Fruit fly (Drosophila melanogaster) whole organism, embryonic: ENCODE results near the gene CG43085.

ENCODE experiments used
- Ada2b ChIP-seq: fragments of 200-800 bp; sonication (Bioruptor generic); IDR thresholded peaks from 2 replicates; pipeline ENCODE4 v1.3.6; 2022; ENCODE audit warnings: missing biosample characterization, missing genetic modification characterization
- Adf1 ChIP-seq: fragments of 200-800 bp; sonication (Bioruptor generic); IDR thresholded peaks from 2 replicates; pipeline ENCODE4 v1.3.6; 2022; ENCODE audit warnings: missing biosample characterization, missing genetic modification characterization
- CG10274 ChIP-seq: fragments of 200-800 bp; sonication (Bioruptor generic); optimal IDR thresholded peaks from 3 replicates; lab custom pipeline; 2017; ENCODE audit warnings: missing biosample characterization, mild to moderate bottlenecking, missing genetic modification characterization
- CG10959 ChIP-seq: fragments of 200-800 bp; sonication (Bioruptor generic); IDR thresholded peaks from 2 replicates; pipeline ENCODE4 v1.3.6; 2022; ENCODE audit warnings: missing biosample characterization, missing genetic modification characterization
- CG11504 ChIP-seq: fragments of 200-800 bp; sonication (Bioruptor generic); optimal IDR thresholded peaks from 3 replicates; lab custom pipeline; 2019; ENCODE audit warnings: missing biosample characterization, mild to moderate bottlenecking, missing genetic modification characterization, moderate library complexity
- CG11696 ChIP-seq: fragments of 200-800 bp; sonication (Bioruptor generic); IDR thresholded peaks from 2 replicates; pipeline ENCODE4 v1.3.6; 2022; ENCODE audit warnings: missing biosample characterization, missing genetic modification characterization
- CG12236 ChIP-seq: fragments of 200-800 bp; sonication (Bioruptor generic); optimal IDR thresholded peaks from 2 replicates; lab custom pipeline; 2016; ENCODE audit warnings: missing biosample characterization, missing genetic modification characterization
- CG13287 ChIP-seq: fragments of 200-800 bp; sonication (Bioruptor generic); IDR thresholded peaks from 2 replicates; pipeline ENCODE4 v1.3.6; 2022; ENCODE audit warnings: missing biosample characterization, missing genetic modification characterization; ENCODE audit not compliant: partially characterized antibody
- CG14014 ChIP-seq: fragments of 200-800 bp; sonication (Bioruptor generic); IDR thresholded peaks from 2 replicates; pipeline ENCODE4 v1.3.6; 2022; ENCODE audit warnings: missing biosample characterization, missing genetic modification characterization
- CG16779 ChIP-seq: fragments of 200-800 bp; sonication (Bioruptor generic); IDR thresholded peaks from 2 replicates; pipeline ENCODE4 v1.3.6; 2022; ENCODE audit warnings: missing biosample characterization, missing genetic modification characterization
- CG16813 ChIP-seq: fragments of 200-800 bp; sonication (Bioruptor generic); IDR thresholded peaks from 3 replicates; pipeline ENCODE4 v1.3.6; 2022; ENCODE audit warnings: missing biosample characterization, missing genetic modification characterization; ENCODE audit not compliant: partially characterized antibody
- CG17328 ChIP-seq: fragments of 200-800 bp; sonication (Bioruptor generic); IDR thresholded peaks from 2 replicates; pipeline ENCODE4 v1.3.6; 2022; ENCODE audit warnings: missing biosample characterization, missing genetic modification characterization
- CG17385 ChIP-seq: fragments of 200-800 bp; sonication (Bioruptor generic); optimal IDR thresholded peaks from 3 replicates; lab custom pipeline; 2018; ENCODE audit warnings: missing biosample characterization, mild to moderate bottlenecking, missing genetic modification characterization
- CG18011 ChIP-seq: fragments of 200-800 bp; sonication (Bioruptor generic); optimal IDR thresholded peaks from 2 replicates; lab custom pipeline; 2017; ENCODE audit warnings: missing biosample characterization, missing genetic modification characterization, mild to moderate bottlenecking, moderate library complexity, missing genotype
- CG18476 ChIP-seq: fragments of 200-800 bp; sonication (Bioruptor generic); optimal IDR thresholded peaks from 2 replicates; lab custom pipeline; 2016; ENCODE audit warnings: missing biosample characterization, mild to moderate bottlenecking, missing genetic modification characterization
- CG2116 ChIP-seq: fragments of 200-800 bp; sonication (Bioruptor generic); optimal IDR thresholded peaks from 3 replicates; lab custom pipeline; 2018; ENCODE audit warnings: missing biosample characterization, mild to moderate bottlenecking, missing genetic modification characterization
- CG30431 ChIP-seq: fragments of 200-800 bp; sonication (Bioruptor generic); optimal IDR thresholded peaks from 2 replicates; lab custom pipeline; 2017; ENCODE audit warnings: missing biosample characterization, missing genetic modification characterization
- CG4282 ChIP-seq: fragments of 200-800 bp; sonication (Bioruptor generic); optimal IDR thresholded peaks from 2 replicates; lab custom pipeline; 2016; ENCODE audit warnings: missing biosample characterization, missing genetic modification characterization
- CG6272 ChIP-seq: fragments of 200-800 bp; sonication (Bioruptor generic); IDR thresholded peaks from 2 replicates; pipeline ENCODE4 v1.3.6; 2022; ENCODE audit warnings: missing biosample characterization, missing genetic modification characterization
- CG7271 ChIP-seq: fragments of 200-800 bp; sonication (Bioruptor generic); optimal IDR thresholded peaks from 2 replicates; lab custom pipeline; 2018; ENCODE audit warnings: missing biosample characterization, mild to moderate bottlenecking, missing genetic modification characterization, moderate library complexity
- CG8290 ChIP-seq, 3 experiments: fragments of 200-800 bp; sonication (Bioruptor generic); optimal IDR thresholded peaks; 2 replicates each; lab custom pipeline; 2016 to 2019; ENCODE audit warnings: missing biosample characterization in 3 of 3, missing genetic modification characterization in 3 of 3, mild to moderate bottlenecking in 2 of 3, moderate library complexity in 1 of 3
- CG8478 ChIP-seq: fragments of >200 bp; optimal IDR thresholded peaks from 2 replicates; lab custom pipeline; 2018
- CoRest ChIP-seq: fragments of 200-800 bp; sonication (Bioruptor generic); optimal IDR thresholded peaks from 3 replicates; lab custom pipeline; 2018; ENCODE audit warnings: missing biosample characterization, mild to moderate bottlenecking, missing genetic modification characterization, moderate library complexity
- Dbx ChIP-seq: fragments of 200-800 bp; sonication (Bioruptor generic); IDR thresholded peaks from 3 replicates; pipeline ENCODE4 v1.3.6; 2022; ENCODE audit warnings: missing biosample characterization, missing genetic modification characterization
- Deaf1 ChIP-seq: fragments of 200-800 bp; optimal IDR thresholded peaks from 3 replicates; lab custom pipeline; 2019; ENCODE audit warnings: missing biosample characterization, mild to moderate bottlenecking, missing genetic modification characterization, moderate library complexity
- Dll ChIP-seq: fragments of 200-800 bp; sonication (Bioruptor generic); IDR thresholded peaks from 4 replicates; pipeline ENCODE4 v1.3.6; 2022; ENCODE audit warnings: missing biosample characterization, missing genetic modification characterization; ENCODE audit not compliant: partially characterized antibody
- Doc3 ChIP-seq: fragments of 200-800 bp; sonication (Bioruptor generic); IDR thresholded peaks from 3 replicates; pipeline ENCODE4 v1.3.6; 2022; ENCODE audit warnings: missing biosample characterization, missing genetic modification characterization; ENCODE audit not compliant: partially characterized antibody
- Fer1 ChIP-seq: fragments of 200-800 bp; sonication (Bioruptor generic); optimal IDR thresholded peaks from 2 replicates; lab custom pipeline; 2017; ENCODE audit warnings: missing biosample characterization, mild to moderate bottlenecking, missing genetic modification characterization
- Hmx ChIP-seq: fragments of 200-800 bp; sonication (Bioruptor generic); optimal IDR thresholded peaks from 2 replicates; lab custom pipeline; 2016; ENCODE audit warnings: missing biosample characterization, missing genetic modification characterization
- Med ChIP-seq: fragments of 200-800 bp; sonication (Bioruptor generic); peaks from one replicate; lab custom pipeline; 2016; ENCODE audit warnings: missing biosample characterization, missing genetic modification characterization, mild to moderate bottlenecking, inconsistent platforms, moderate library complexity
- Ssrp ChIP-seq: fragments of 200-800 bp; sonication (Bioruptor generic); optimal IDR thresholded peaks from 2 replicates; lab custom pipeline; 2018; ENCODE audit warnings: missing biosample characterization, mild to moderate bottlenecking, missing genetic modification characterization, moderate library complexity
- Xbp1 ChIP-seq: fragments of 200-800 bp; sonication (Bioruptor generic); optimal IDR thresholded peaks from 3 replicates; lab custom pipeline; 2016; ENCODE audit warnings: missing biosample characterization, mild to moderate bottlenecking, missing genetic modification characterization
- abd-A ChIP-seq: fragments of 200-800 bp; sonication (Bioruptor generic); optimal IDR thresholded peaks from 3 replicates; lab custom pipeline; 2019; ENCODE audit warnings: missing biosample characterization, mild to moderate bottlenecking, missing genetic modification characterization, moderate library complexity
- ase ChIP-seq: fragments of 200-800 bp; sonication (Bioruptor generic); IDR thresholded peaks from 3 replicates; pipeline ENCODE4 v1.3.6; 2022; ENCODE audit warnings: missing biosample characterization, missing genetic modification characterization
- br ChIP-seq: fragments of >200 bp; optimal IDR thresholded peaks from 2 replicates; lab custom pipeline; 2017
- cg ChIP-seq: fragments of 200-800 bp; sonication (Bioruptor generic); optimal IDR thresholded peaks from 3 replicates; lab custom pipeline; 2019; ENCODE audit warnings: missing biosample characterization, mild to moderate bottlenecking, missing genetic modification characterization, moderate library complexity
- croc ChIP-seq: fragments of 200-800 bp; sonication (Bioruptor generic); conservative IDR thresholded peaks from 3 replicates; pipeline ENCODE4 v1.3.6; 2022; ENCODE audit warnings: missing biosample characterization, missing genetic modification characterization
- fd3F ChIP-seq: fragments of 200-800 bp; sonication (Bioruptor generic); optimal IDR thresholded peaks from 2 replicates; lab custom pipeline; 2018; ENCODE audit warnings: missing biosample characterization, mild to moderate bottlenecking, missing genetic modification characterization, moderate library complexity
- grn ChIP-seq: fragments of 200-800 bp; sonication (Bioruptor generic); optimal IDR thresholded peaks from 3 replicates; lab custom pipeline; 2017; ENCODE audit warnings: missing biosample characterization, missing genetic modification characterization
- gsb ChIP-seq: fragments of 200-800 bp; sonication (Bioruptor generic); IDR thresholded peaks from 2 replicates; pipeline ENCODE4 v1.3.6; 2022; ENCODE audit warnings: missing biosample characterization, missing genetic modification characterization
- hkb ChIP-seq, 2 experiments: fragments of 200-800 bp in 1 of 2; fragments of >200 bp in 1 of 2; sonication (Bioruptor generic) in 1 of 2; IDR thresholded peaks in 1 of 2; optimal IDR thresholded peaks in 1 of 2; 2 replicates each; pipeline versions ENCODE4 v1.3.6 to Lab custom; 2017 to 2022; ENCODE audit warnings: missing biosample characterization in 1 of 2, missing genetic modification characterization in 1 of 2
- hth ChIP-seq: fragments of >200 bp; optimal IDR thresholded peaks from 2 replicates; lab custom pipeline; 2017; ENCODE audit warnings: inconsistent platforms
- ken ChIP-seq: fragments of 200-800 bp; sonication (Bioruptor generic); IDR thresholded peaks from 3 replicates; pipeline ENCODE4 v1.3.6; 2022; ENCODE audit warnings: missing biosample characterization, missing genetic modification characterization
- lola ChIP-seq, 3 experiments: fragments of >200 bp in 2 of 3; fragments of 200-800 bp in 1 of 3; sonication (Bioruptor generic) in 1 of 3; optimal IDR thresholded peaks; 2 replicates each; lab custom pipeline; 2017 to 2019; ENCODE audit warnings: missing biosample characterization in 3 of 3, missing genetic modification characterization in 3 of 3, mild to moderate bottlenecking in 1 of 3, moderate library complexity in 1 of 3
- mam ChIP-seq: fragments of 200-800 bp; sonication (Bioruptor generic); optimal IDR thresholded peaks from 3 replicates; lab custom pipeline; 2016; ENCODE audit warnings: missing biosample characterization, missing genetic modification characterization
- onecut ChIP-seq: fragments of 200-800 bp; sonication (Bioruptor generic); IDR thresholded peaks from 2 replicates; pipeline ENCODE4 v1.3.6; 2022; ENCODE audit warnings: missing biosample characterization, missing genetic modification characterization
- ranshi ChIP-seq: fragments of 200-800 bp; sonication (Bioruptor generic); IDR thresholded peaks from 2 replicates; pipeline ENCODE4 v1.3.6; 2022; ENCODE audit warnings: missing biosample characterization, missing genetic modification characterization
- sr ChIP-seq: fragments of 200-800 bp; sonication (Bioruptor generic); IDR thresholded peaks from 3 replicates; pipeline ENCODE4 v1.3.6; 2022; ENCODE audit warnings: missing biosample characterization, missing genetic modification characterization
- unpg ChIP-seq: fragments of 200-800 bp; sonication (Bioruptor generic); optimal IDR thresholded peaks from 3 replicates; lab custom pipeline; 2018; ENCODE audit warnings: missing biosample characterization, mild to moderate bottlenecking, missing genetic modification characterization, moderate library complexity
- zen ChIP-seq: fragments of 200-800 bp; sonication (Bioruptor generic); optimal IDR thresholded peaks from 3 replicates; lab custom pipeline; 2018; ENCODE audit warnings: missing biosample characterization, mild to moderate bottlenecking, missing genetic modification characterization, moderate library complexity
- zfh1 ChIP-seq: fragments of 200-800 bp; sonication (Bioruptor generic); IDR thresholded peaks from 3 replicates; pipeline ENCODE4 v1.3.6; 2022; ENCODE audit warnings: missing biosample characterization, missing genetic modification characterization

CG43085 gene

dm6 chr3L:17616876-17617279, 29.7 kb downstream of the CG43085 start (continued):
- TF ChIP-seq fd3F (GFP tag; lab: Kevin White, UChicago) (peak; percentile 2), gsb (GFP tag; lab: Robert Waterston, UW) (no peak), CG12236 (no peak), CG17385 (GFP tag; lab: Kevin White, UChicago) (no peak), Med (GFP tag; lab: Kevin White, UChicago) (peak; percentile 83), croc (no peak), CG16813 (no peak), CG17328 (GFP tag; lab: Robert Waterston, UW) (no peak), zen (tag; lab: Kevin White, UChicago) (no peak), CG18476 (GFP tag; lab: Kevin White, UChicago) (no peak), Ssrp (no peak), CG13287 (GFP tag; lab: Robert Waterston, UW) (peak; percentile 39), unpg (GFP tag; lab: Kevin White, UChicago) (no peak), Ada2b (GFP tag; lab: Robert Waterston, UW) (no peak), ase (GFP tag; lab: Robert Waterston, UW) (no peak), ranshi (no peak), Xbp1 (GFP tag; lab: Kevin White, UChicago) (no peak), hkb (optimal IDR thresholded peaks at IDR 0.05; lab: Kevin White, UChicago) (no peak), hkb (GFP tag; IDR thresholded peaks at IDR 0.05; lab: Robert Waterston, UW) (peak; percentile 27; the same call in 1 of the 2 replicates), CG11696 (GFP tag; lab: Robert Waterston, UW) (no peak), CG18011 (GFP tag; lab: Kevin White, UChicago) (no peak), br (no peak), mam (GFP tag; lab: Kevin White, UChicago) (no peak), zfh1 (no peak), CG6272 (no peak), CoRest (tag; lab: Kevin White, UChicago) (no peak), hth (no peak), CG11504 (tag; lab: Kevin White, UChicago) (no peak), Adf1 (peak; percentile 68), Dll (GFP tag; lab: Robert Waterston, UW) (no peak), CG2116 (GFP tag; lab: Kevin White, UChicago) (no peak), CG10959 (GFP tag; lab: Robert Waterston, UW) (no peak), CG14014 (peak; percentile 25; the same call in 1 of the 2 replicates), cg (GFP tag; lab: Kevin White, UChicago) (peak; percentile 84), Deaf1 (tag; lab: Kevin White, UChicago) (peak; percentile 47), lola (GFP tag; optimal IDR thresholded peaks at IDR 0.05; lab: Kevin White, UChicago) (peak in 1 of 3 experiments; percentile 26), onecut (GFP tag; lab: Robert Waterston, UW) (no peak), CG30431 (GFP tag; lab: Kevin White, UChicago) (no peak), Dbx (GFP tag; lab: Robert Waterston, UW) (peak; percentile 62; the same call in 1 of the 3 replicates), CG7271 (tag; lab: Kevin White, UChicago) (no peak), CG10274 (GFP tag; lab: Kevin White, UChicago) (no peak), Doc3 (no peak), CG4282 (no peak), CG8290 (GFP tag; optimal IDR thresholded peaks at IDR 0.05; lab: Kevin White, UChicago) (no peak), CG8290 (tag; optimal IDR thresholded peaks at IDR 0.05; lab: Kevin White, UChicago) (peak in 1 of 2 experiments; percentile 60), ken (GFP tag; lab: Robert Waterston, UW) (no peak), grn (peak; percentile 90), Fer1 (GFP tag; lab: Kevin White, UChicago) (no peak), CG8478 (peak; percentile 74), CG16779 (no peak), abd-A (tag; lab: Kevin White, UChicago) (peak; percentile 26), sr (GFP tag; lab: Robert Waterston, UW) (no peak), Hmx (no peak)
